Worm (Caenorhabditis elegans): ENCODE results near the gene cest-17.

DNA sequence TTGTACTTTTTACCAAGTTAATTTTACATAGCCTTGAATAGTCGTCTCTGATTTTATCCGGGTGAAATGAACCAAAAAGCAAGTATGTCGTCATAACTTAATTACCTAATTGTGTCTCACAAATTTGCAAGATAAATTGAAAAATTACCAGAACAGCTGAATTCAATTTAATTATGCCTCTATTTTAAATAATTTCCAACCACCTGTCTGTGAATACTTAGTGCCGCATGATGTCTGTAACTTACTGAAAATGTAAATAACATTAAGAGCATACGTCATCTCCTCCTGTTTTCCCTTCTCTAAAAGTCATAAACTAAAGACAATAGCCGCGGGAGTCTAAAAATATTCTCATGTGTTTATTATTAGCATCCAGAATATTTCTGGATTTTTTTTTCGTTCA is 32.8 kb upstream of the cest-17 start:
- TF ChIP-seq ceh-63 (GFP tag; optimal IDR thresholded peaks at IDR 0.05) (no peak), ces-1 (GFP tag; optimal IDR thresholded peaks at IDR 0.05) (no peak), dpl-1 (GFP tag; optimal IDR thresholded peaks at IDR 0.05) (no peak), aha-1 (tag; optimal IDR thresholded peaks at IDR 0.05) (no peak), lir-3 (tag; optimal IDR thresholded peaks at IDR 0.05; ENCODE audit: poor library complexity) (no peak), hpl-2 (GFP tag; optimal IDR thresholded peaks at IDR 0.05) (no peak), aly-2 (tag; optimal IDR thresholded peaks at IDR 0.05) (no peak), fkh-10 (GFP tag; optimal IDR thresholded peaks at IDR 0.05) (no peak), blmp-1 (tag; optimal IDR thresholded peaks at IDR 0.05) (no peak), pqm-1 (tag; optimal IDR thresholded peaks at IDR 0.05) (no peak), mdl-1 (tag; optimal IDR thresholded peaks at IDR 0.05) (no peak), zag-1 (tag; optimal IDR thresholded peaks at IDR 0.05) (no peak), snpc-4 (tag; optimal IDR thresholded peaks at IDR 0.05) (no peak)

All from whole organism, L1 larva.